In genomic region chrX:6746849-6747248, ce11 we compare ENCODE assay signal across 6 worm cellular contexts.
TF ChIP-seq lines count a peak whose summit lies in the region.

No protein-coding gene starts in this region.

TF ChIP-seq in whole organism, L1 larva, 84 proteins besides CTCF, POLR2A, EP300 and RAD21:
- TF ChIP-seq blmp-1 (tag; optimal IDR thresholded peaks at IDR 0.05; lab: Kevin White, UChicago) = peak; percentile 2
- TF ChIP-seq nhr-85 (tag; lab: Kevin White, UChicago) = peak; percentile 68
- TF ChIP-seq nhr-77 (tag; optimal IDR thresholded peaks at IDR 0.05; lab: Kevin White, UChicago) = no peak
- no peak for TF ChIP-seq C04F5.9 (tag; optimal IDR thresholded peaks at IDR 0.05; lab: Kevin White, UChicago)
- no peak for TF ChIP-seq snu-23 (GFP tag; optimal IDR thresholded peaks at IDR 0.05; lab: Kevin White, UChicago)
- TF ChIP-seq nhr-71 (tag; optimal IDR thresholded peaks at IDR 0.05; lab: Kevin White, UChicago) = peak; percentile 29
- TF ChIP-seq lin-14 (GFP tag; optimal IDR thresholded peaks at IDR 0.05; lab: Kevin White, UChicago) = peak; percentile 28
TF ChIP-seq in whole organism, L1 larva: peak in this region for 4.

TF ChIP-seq in whole organism, L2 larva, 48 proteins besides CTCF, POLR2A, EP300 and RAD21:
- TF ChIP-seq ztf-11 (tag; optimal IDR thresholded peaks at IDR 0.05; lab: Kevin White, UChicago) = no peak
- no peak for TF ChIP-seq dmd-4 (tag; optimal IDR thresholded peaks at IDR 0.05; lab: Kevin White, UChicago)
- TF ChIP-seq C34F6.9 (tag; optimal IDR thresholded peaks at IDR 0.05; lab: Kevin White, UChicago) = peak; percentile 3
- no peak for TF ChIP-seq lin-39 (tag; optimal IDR thresholded peaks at IDR 0.05; lab: Kevin White, UChicago)
- no peak for TF ChIP-seq mbf-1 (tag; optimal IDR thresholded peaks at IDR 0.05; lab: Kevin White, UChicago)
- no peak for TF ChIP-seq skn-1 (tag; optimal IDR thresholded peaks at IDR 0.05; lab: Kevin White, UChicago)
- no peak for TF ChIP-seq R02D3.7 (tag; optimal IDR thresholded peaks at IDR 0.05; lab: Kevin White, UChicago)
- TF ChIP-seq nhr-10 (tag; optimal IDR thresholded peaks at IDR 0.05; lab: Kevin White, UChicago) = no peak
- no peak for TF ChIP-seq lsy-2 (tag; optimal IDR thresholded peaks at IDR 0.05; lab: Kevin White, UChicago)
- peak; percentile 68 to 90 for TF ChIP-seq mdl-1 (tag; optimal IDR thresholded peaks at IDR 0.05; lab: Kevin White, UChicago)
- no peak for TF ChIP-seq ceh-82 (tag; optimal IDR thresholded peaks at IDR 0.05; lab: Kevin White, UChicago)
- peak; percentile 2 for TF ChIP-seq sma-9 (GFP tag; optimal IDR thresholded peaks at IDR 0.05; lab: Kevin White, UChicago)
- TF ChIP-seq sma-9 (tag; optimal IDR thresholded peaks at IDR 0.05; lab: Kevin White, UChicago) = no peak

TF ChIP-seq in whole organism, L3 larva, 47 proteins besides CTCF, POLR2A, EP300 and RAD21:
- TF ChIP-seq lsy-12 (tag; optimal IDR thresholded peaks at IDR 0.05; lab: Kevin White, UChicago) (no peak), ama-1 (optimal IDR thresholded peaks at IDR 0.05; lab: Kevin White, UChicago) (peak; percentile 47), nhr-43 (tag; optimal IDR thresholded peaks at IDR 0.05; lab: Kevin White, UChicago; ENCODE audit: poor library complexity, severe bottlenecking) (peak; percentile 7), pha-4 (tag; optimal IDR thresholded peaks at IDR 0.05; lab: Kevin White, UChicago) (peak; percentile 51), lin-39 (tag; optimal IDR thresholded peaks at IDR 0.05; lab: Kevin White, UChicago) (no peak), egl-27 (tag; optimal IDR thresholded peaks at IDR 0.05; lab: Kevin White, UChicago) (no peak), mdl-1 (tag; optimal IDR thresholded peaks at IDR 0.05; lab: Kevin White, UChicago) (peak; percentile 75)

TF ChIP-seq in whole organism, L4 larva, 104 proteins besides CTCF, POLR2A, EP300 and RAD21 (continues in another document):
- TF ChIP-seq Y75B8A.6 (GFP tag; IDR thresholded peaks at IDR 0.05; lab: Robert Waterston, UW) (no peak), zip-11 (GFP tag; IDR thresholded peaks at IDR 0.05; lab: Robert Waterston, UW) (no peak), D1046.2 (GFP tag; IDR thresholded peaks at IDR 0.05; lab: Robert Waterston, UW) (no peak), lsy-2 (tag; optimal IDR thresholded peaks at IDR 0.05; lab: Kevin White, UChicago) (peak in 1 of 2 experiments; percentile 14), lin-38 (GFP tag; IDR thresholded peaks at IDR 0.05; lab: Robert Waterston, UW) (peak; percentile 29; the same call in 1 of the 2 replicates), dve-1 (tag; optimal IDR thresholded peaks at IDR 0.05; lab: Kevin White, UChicago; ENCODE audit: insufficient read depth) (peak; percentile 7), hlh-11 (tag; optimal IDR thresholded peaks at IDR 0.05; lab: Kevin White, UChicago) (no peak), nhr-41 (GFP tag; IDR thresholded peaks at IDR 0.05; lab: Robert Waterston, UW) (no peak), hif-1 (tag; optimal IDR thresholded peaks at IDR 0.05; lab: Kevin White, UChicago) (peak in 1 of 2 experiments; percentile 64), hlh-30 (tag; optimal IDR thresholded peaks at IDR 0.05; lab: Kevin White, UChicago; ENCODE audit: insufficient read depth) (peak; percentile 54), ceh-62 (tag; optimal IDR thresholded peaks at IDR 0.05; lab: Kevin White, UChicago) (no peak), unc-62 (GFP tag; optimal IDR thresholded peaks at IDR 0.05 in 1 of 2; lab: Kevin White, UChicago) (peak in 1 of 2 experiments; percentile 31), unc-62 (tag; optimal IDR thresholded peaks at IDR 0.05; lab: Kevin White, UChicago) (no peak), pha-4 (GFP tag; IDR thresholded peaks at IDR 0.05; lab: Robert Waterston, UW) (no peak), pha-4 (tag; optimal IDR thresholded peaks at IDR 0.05; lab: Kevin White, UChicago) (peak; percentile 34), ama-1 (optimal IDR thresholded peaks at IDR 0.05; lab: Kevin White, UChicago) (peak; percentile 46), ZK337.2 (GFP tag; IDR thresholded peaks at IDR 0.05; lab: Robert Waterston, UW) (no peak), ceh-82 (tag; optimal IDR thresholded peaks at IDR 0.05; lab: Kevin White, UChicago) (no peak), daf-8 (GFP tag; IDR thresholded peaks at IDR 0.05; lab: Robert Waterston, UW) (no peak), jun-1 (tag; optimal IDR thresholded peaks at IDR 0.05; lab: Kevin White, UChicago) (no peak), spr-3 (GFP tag; optimal IDR thresholded peaks at IDR 0.05; lab: Kevin White, UChicago) (no peak), lin-15B (tag; optimal IDR thresholded peaks at IDR 0.05; lab: Kevin White, UChicago) (no peak), aha-1 (tag; lab: Kevin White, UChicago) (peak; percentile 97)

TF ChIP-seq in whole organism, late embryonic, 69 proteins besides CTCF, POLR2A, EP300 and RAD21:
- TF ChIP-seq che-1 (tag; optimal IDR thresholded peaks at IDR 0.05; lab: Kevin White, UChicago) = no peak
- TF ChIP-seq ceh-34 (tag; optimal IDR thresholded peaks at IDR 0.05; lab: Kevin White, UChicago) = peak; percentile 53

TF ChIP-seq in whole organism, young adult, 124 proteins besides CTCF, POLR2A, EP300 and RAD21:
- TF ChIP-seq D2030.7 (GFP tag; IDR thresholded peaks at IDR 0.05; lab: Robert Waterston, UW) (no peak), ama-1 (optimal IDR thresholded peaks at IDR 0.05; lab: Kevin White, UChicago) (peak; percentile 55), ama-1 (GFP tag; optimal IDR thresholded peaks at IDR 0.05; lab: Kevin White, UChicago) (no peak)
